Fruit fly (Drosophila melanogaster): Measurements from ENCODE around the gene TwdlE.

dm6 chr2L:7880458-7880857 is 19.8 kb upstream of the TwdlE start:
- TF ChIP-seq CG6854 (GFP tag; optimal IDR thresholded peaks at IDR 0.05) (peak; percentile 70), pdm3 (GFP tag; optimal IDR thresholded peaks at IDR 0.05) (no peak), ss (GFP tag; optimal IDR thresholded peaks at IDR 0.05) (peak; percentile 40 to 60), Gug (GFP tag; IDR thresholded peaks at IDR 0.05) (no peak), salr (GFP tag; optimal IDR thresholded peaks at IDR 0.05) (no peak), CG31627 (GFP tag; optimal IDR thresholded peaks at IDR 0.05) (no peak), CG34406 (GFP tag; optimal IDR thresholded peaks at IDR 0.05) (no peak), fkh (GFP tag; optimal IDR thresholded peaks at IDR 0.05) (no peak), eg (GFP tag; IDR thresholded peaks at IDR 0.05) (peak; percentile 53; the same call in 1 of the 3 replicates), dac (GFP tag; optimal IDR thresholded peaks at IDR 0.05) (no peak)

All from whole organism, prepupa.